Worm (Caenorhabditis elegans): ENCODE data around the gene ugt-1.

ce11 chrV:10416925-10417324 is 21.5 kb downstream of the ugt-1 start, which contains the start of gene F15H10.10:
- TF ChIP-seq pqm-1 (tag; optimal IDR thresholded peaks at IDR 0.05): no peak
- no peak for TF ChIP-seq hlh-8 (tag; optimal IDR thresholded peaks at IDR 0.05)
- TF ChIP-seq lin-11 (tag; optimal IDR thresholded peaks at IDR 0.05): no peak
- no peak for TF ChIP-seq ceh-31 (tag; optimal IDR thresholded peaks at IDR 0.05)
- no peak for TF ChIP-seq F13H6.1 (tag; optimal IDR thresholded peaks at IDR 0.05)
- no peak for TF ChIP-seq ama-1 (optimal IDR thresholded peaks at IDR 0.05)
- no peak for TF ChIP-seq pha-2 (tag; optimal IDR thresholded peaks at IDR 0.05)
- TF ChIP-seq nfya-1 (tag; optimal IDR thresholded peaks at IDR 0.05): no peak

All from whole organism, late embryonic.